Fruit fly (Drosophila melanogaster) whole organism, wandering third instar larva: ENCODE measurements around the gene hoip.

Experiments
- Hr78 ChIP-seq: fragments of >200 bp; optimal IDR thresholded peaks from 2 replicates; lab custom pipeline; 2017; ENCODE audit warnings: missing biosample characterization, missing genetic modification characterization
- Myc ChIP-seq: fragments of >200 bp; optimal IDR thresholded peaks from 2 replicates; lab custom pipeline; 2017
- dmrt93B ChIP-seq: fragments of 200-800 bp; sonication (Bioruptor generic); optimal IDR thresholded peaks from 2 replicates; lab custom pipeline; 2018; ENCODE audit warnings: missing biosample characterization, mild to moderate bottlenecking, missing genetic modification characterization
- h ChIP-seq: fragments of 200-800 bp; sonication (Bioruptor generic); optimal IDR thresholded peaks from 3 replicates; lab custom pipeline; 2016; ENCODE audit warnings: missing biosample characterization, mild to moderate bottlenecking, missing genetic modification characterization
- rgr ChIP-seq: fragments of 200-800 bp; sonication (Bioruptor generic); optimal IDR thresholded peaks from 3 replicates; lab custom pipeline; 2016; ENCODE audit warnings: missing biosample characterization, mild to moderate bottlenecking, missing genetic modification characterization

DNA sequence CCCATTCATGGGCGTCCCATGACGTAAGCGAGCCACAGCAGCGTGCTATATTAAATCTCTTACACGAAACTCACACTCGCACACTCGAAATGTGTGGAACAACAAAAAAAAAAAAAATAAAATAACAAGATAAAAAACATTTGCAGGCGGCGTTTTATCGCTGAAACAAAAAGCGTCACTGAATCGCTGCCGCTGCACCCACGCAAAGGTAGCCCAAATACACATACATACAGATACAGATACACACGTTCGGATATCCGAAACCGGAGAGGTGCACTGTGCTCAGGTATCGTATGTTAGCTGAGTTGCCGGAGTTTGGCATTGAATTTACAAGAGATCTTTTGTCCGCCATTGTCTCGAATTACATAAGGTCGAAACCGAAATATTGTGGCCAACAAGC, 13.6 kb upstream of the hoip start:
- no peak for TF ChIP-seq Hr78 (GFP tag; lab: Kevin White, UChicago)
- no peak for TF ChIP-seq rgr (GFP tag; lab: Kevin White, UChicago)
- TF ChIP-seq h (GFP tag; lab: Kevin White, UChicago): no peak
- TF ChIP-seq Myc (lab: Kevin White, UChicago): no peak
- no peak for TF ChIP-seq dmrt93B
